Fruit fly (Drosophila melanogaster) whole organism, pupa: Measurements from ENCODE around the gene Cyp4ac2.

ENCODE experiments used
- CG15710 ChIP-seq: fragments of 200-800 bp; sonication (Bioruptor generic); optimal IDR thresholded peaks from 2 replicates; lab custom pipeline; 2018; ENCODE audit warnings: missing biosample characterization, mild to moderate bottlenecking, missing genetic modification characterization, moderate library complexity
- CG4496 ChIP-seq: fragments of 200-800 bp; sonication (Bioruptor generic); IDR thresholded peaks from 3 replicates; pipeline ENCODE4 v1.3.6; 2022; ENCODE audit warnings: missing biosample characterization, missing genetic modification characterization
- Pif1B ChIP-seq: fragments of 200-800 bp; sonication (Bioruptor generic); optimal IDR thresholded peaks from 3 replicates; lab custom pipeline; 2016; ENCODE audit warnings: missing biosample characterization, missing genetic modification characterization

dm6 chr2L:5314630-5315159 is 48.5 kb downstream of the Cyp4ac2 start, which contains the start of gene CG14024:
- no peak for TF ChIP-seq Pif1B (GFP tag; lab: Kevin White, UChicago)
- no peak for TF ChIP-seq CG4496
- TF ChIP-seq CG15710 (tag; lab: Kevin White, UChicago): no peak
